Fruit fly (Drosophila melanogaster) whole organism, embryonic: Measurements from ENCODE around the gene CG12194.

Experiments used
- ATbp ChIP-seq: fragments of 200-800 bp; sonication (Bioruptor generic); optimal IDR thresholded peaks from 2 replicates; lab custom pipeline; 2017; ENCODE audit warnings: missing biosample characterization, mild to moderate bottlenecking, missing genetic modification characterization, missing genetic modification reagents
- CG10147 ChIP-seq: fragments of 200-800 bp; sonication (Bioruptor generic); optimal IDR thresholded peaks from 2 replicates; lab custom pipeline; 2019; ENCODE audit warnings: missing biosample characterization, mild to moderate bottlenecking, missing genetic modification characterization, moderate library complexity
- CG11085 ChIP-seq: fragments of 200-800 bp; sonication (Bioruptor generic); IDR thresholded peaks from 2 replicates; pipeline ENCODE4 v1.3.6; 2022; ENCODE audit warnings: missing biosample characterization, missing genetic modification characterization
- CG11247 ChIP-seq: fragments of 200-800 bp; sonication (Bioruptor generic); IDR thresholded peaks from 2 replicates; pipeline ENCODE4 v1.3.6; 2022; ENCODE audit warnings: missing biosample characterization, missing genetic modification characterization
- CG11696 ChIP-seq: fragments of 200-800 bp; sonication (Bioruptor generic); IDR thresholded peaks from 2 replicates; pipeline ENCODE4 v1.3.6; 2022; ENCODE audit warnings: missing biosample characterization, missing genetic modification characterization
- CG12942 ChIP-seq: fragments of 200-800 bp; sonication (Bioruptor generic); optimal IDR thresholded peaks from 3 replicates; lab custom pipeline; 2016; ENCODE audit warnings: missing biosample characterization, missing genetic modification characterization
- CG13894 ChIP-seq: fragments of 200-800 bp; sonication (Bioruptor generic); optimal IDR thresholded peaks from 3 replicates; lab custom pipeline; 2018; ENCODE audit warnings: missing biosample characterization, mild to moderate bottlenecking, missing genetic modification characterization, moderate library complexity
- CG14667 ChIP-seq: fragments of 200-800 bp; sonication (Bioruptor generic); IDR thresholded peaks from 2 replicates; pipeline ENCODE4 v1.3.6; 2022; ENCODE audit warnings: missing biosample characterization, missing genetic modification characterization
- CG14965 ChIP-seq: fragments of 200-800 bp; sonication (Bioruptor generic); optimal IDR thresholded peaks from 2 replicates; lab custom pipeline; 2016; ENCODE audit warnings: missing biosample characterization, missing genetic modification characterization, borderline replicate concordance
- CG16815 ChIP-seq: fragments of 200-800 bp; sonication (Bioruptor generic); optimal IDR thresholded peaks from 3 replicates; lab custom pipeline; 2017; ENCODE audit warnings: missing biosample characterization, mild to moderate bottlenecking, missing genetic modification characterization
- CG17912 ChIP-seq: fragments of 200-800 bp; sonication (Bioruptor generic); optimal IDR thresholded peaks from 2 replicates; lab custom pipeline; 2018; ENCODE audit warnings: missing biosample characterization, mild to moderate bottlenecking, missing genetic modification characterization
- CG2202 ChIP-seq: fragments of 200-800 bp; sonication (Bioruptor generic); optimal IDR thresholded peaks from 2 replicates; lab custom pipeline; 2018; ENCODE audit warnings: missing biosample characterization, mild to moderate bottlenecking, missing genetic modification characterization
- CG33557 ChIP-seq: fragments of 200-800 bp; sonication (Bioruptor generic); optimal IDR thresholded peaks from 2 replicates; lab custom pipeline; 2019; ENCODE audit warnings: missing biosample characterization, mild to moderate bottlenecking, missing genetic modification characterization, moderate library complexity
- CG4328 ChIP-seq: fragments of 200-800 bp; sonication (Bioruptor generic); optimal IDR thresholded peaks from 3 replicates; lab custom pipeline; 2017; ENCODE audit warnings: missing biosample characterization, missing genetic modification reagents, missing genetic modification characterization
- CG4360 ChIP-seq: fragments of 200-800 bp; sonication (Bioruptor generic); IDR thresholded peaks from 2 replicates; pipeline ENCODE4 v1.3.6; 2022; ENCODE audit warnings: missing biosample characterization, missing genetic modification characterization
- CG4730 ChIP-seq: fragments of 200-800 bp; sonication (Bioruptor generic); IDR thresholded peaks from 2 replicates; pipeline ENCODE4 v1.3.6; 2022; ENCODE audit warnings: missing biosample characterization, missing genetic modification characterization
- CG5245 ChIP-seq: fragments of 200-800 bp; sonication (Bioruptor generic); optimal IDR thresholded peaks from 3 replicates; lab custom pipeline; 2016; ENCODE audit warnings: missing biosample characterization, missing genetic modification characterization
- CG7745 ChIP-seq: fragments of 200-800 bp; sonication (Bioruptor generic); optimal IDR thresholded peaks from 2 replicates; lab custom pipeline; 2018; ENCODE audit warnings: missing biosample characterization, mild to moderate bottlenecking, missing genetic modification characterization, moderate library complexity
- CG8388 ChIP-seq: fragments of 200-800 bp; sonication (Bioruptor generic); optimal IDR thresholded peaks from 2 replicates; lab custom pipeline; 2019; ENCODE audit warnings: missing biosample characterization, mild to moderate bottlenecking, missing genetic modification characterization, moderate library complexity
- CG9817 ChIP-seq: fragments of 200-800 bp; sonication (Bioruptor generic); optimal IDR thresholded peaks from 2 replicates; lab custom pipeline; 2018; ENCODE audit warnings: missing biosample characterization, mild to moderate bottlenecking, missing genetic modification characterization, moderate library complexity
- Camta ChIP-seq: fragments of 200-800 bp; sonication (Bioruptor generic); optimal IDR thresholded peaks from 2 replicates; lab custom pipeline; 2016; ENCODE audit warnings: missing biosample characterization, missing genetic modification characterization
- Deaf1 ChIP-seq: fragments of 200-800 bp; optimal IDR thresholded peaks from 3 replicates; lab custom pipeline; 2019; ENCODE audit warnings: missing biosample characterization, mild to moderate bottlenecking, missing genetic modification characterization, moderate library complexity
- Dfd ChIP-seq, 2 experiments: fragments of >200 bp; optimal IDR thresholded peaks; 2 replicates each; lab custom pipeline; 2017; ENCODE audit warnings: missing biosample characterization in 2 of 2, missing genetic modification characterization in 2 of 2
- Dref ChIP-seq: fragments of 200-800 bp; sonication (Bioruptor generic); IDR thresholded peaks from 2 replicates; pipeline ENCODE4 v1.3.6; 2022; ENCODE audit warnings: missing biosample characterization, missing genetic modification characterization
- HLH54F ChIP-seq: fragments of 200-800 bp; sonication (Bioruptor generic); optimal IDR thresholded peaks from 3 replicates; lab custom pipeline; 2016; ENCODE audit warnings: missing biosample characterization, missing genetic modification characterization
- Mrtf ChIP-seq: fragments of 200-800 bp; sonication (Bioruptor generic); IDR thresholded peaks from 3 replicates; pipeline ENCODE4 v1.3.6; 2022; ENCODE audit warnings: missing biosample characterization, missing genetic modification characterization
- Stat92E ChIP-seq, 3 experiments: fragments of >200 bp in 2 of 3; fragments of 200-800 bp in 1 of 3; sonication (Bioruptor generic) in 1 of 3; optimal IDR thresholded peaks; 2 replicates each; lab custom pipeline; 2017 to 2019; ENCODE audit warnings: missing biosample characterization in 3 of 3, missing genetic modification characterization in 3 of 3, mild to moderate bottlenecking in 1 of 3, moderate library complexity in 1 of 3
- Taf1 ChIP-seq: fragments of 200-800 bp; sonication (Bioruptor generic); IDR thresholded peaks from 2 replicates; pipeline ENCODE4 v1.3.6; 2022; ENCODE audit warnings: missing biosample characterization, missing genetic modification characterization
- croc ChIP-seq: fragments of 200-800 bp; sonication (Bioruptor generic); conservative IDR thresholded peaks from 3 replicates; pipeline ENCODE4 v1.3.6; 2022; ENCODE audit warnings: missing biosample characterization, missing genetic modification characterization
- exex ChIP-seq: fragments of 200-800 bp; sonication (Bioruptor generic); optimal IDR thresholded peaks from 4 replicates; lab custom pipeline; 2018; ENCODE audit warnings: missing biosample characterization, mild to moderate bottlenecking, missing genetic modification characterization, moderate library complexity
- eyg ChIP-seq: fragments of 200-800 bp; sonication (Bioruptor generic); optimal IDR thresholded peaks from 3 replicates; lab custom pipeline; 2016; ENCODE audit warnings: missing biosample characterization, missing genetic modification characterization
- fd64A ChIP-seq: fragments of 200-800 bp; sonication (Bioruptor generic); optimal IDR thresholded peaks from 3 replicates; lab custom pipeline; 2018; ENCODE audit warnings: missing biosample characterization, mild to moderate bottlenecking, missing genetic modification characterization
- gcm ChIP-seq: fragments of 200-800 bp; sonication (Bioruptor generic); optimal IDR thresholded peaks from 2 replicates; lab custom pipeline; 2019; ENCODE audit warnings: missing biosample characterization, mild to moderate bottlenecking, missing genetic modification characterization, moderate library complexity
- gcm2 ChIP-seq: fragments of 200-800 bp; sonication (Bioruptor generic); optimal IDR thresholded peaks from 2 replicates; lab custom pipeline; 2016; ENCODE audit warnings: missing biosample characterization, missing genetic modification characterization
- gsb-n ChIP-seq: fragments of 200-800 bp; sonication (Bioruptor generic); optimal IDR thresholded peaks from 3 replicates; lab custom pipeline; 2018; ENCODE audit warnings: missing biosample characterization, mild to moderate bottlenecking, missing genetic modification characterization
- hbn ChIP-seq: fragments of 200-800 bp; sonication (Bioruptor generic); IDR thresholded peaks from 2 replicates; pipeline ENCODE4 v1.3.6; 2022; ENCODE audit warnings: missing biosample characterization, missing genetic modification characterization; ENCODE audit not compliant: partially characterized antibody
- jumu ChIP-seq: fragments of 200-800 bp; sonication (Bioruptor generic); optimal IDR thresholded peaks from 3 replicates; lab custom pipeline; 2016; ENCODE audit warnings: missing biosample characterization, missing genetic modification characterization
- kni ChIP-seq: fragments of 200-800 bp; sonication (Bioruptor generic); optimal IDR thresholded peaks from 3 replicates; lab custom pipeline; 2017; ENCODE audit warnings: mild to moderate bottlenecking, missing biosample characterization, missing genetic modification reagents, missing genetic modification characterization
- prd ChIP-seq, 3 experiments: fragments of >200 bp in 2 of 3; fragments of 200-800 bp in 1 of 3; sonication (Bioruptor generic) in 1 of 3; optimal IDR thresholded peaks in 2 of 3; IDR thresholded peaks in 1 of 3; 2 replicates in 2 of 3; 3 replicates in 1 of 3; pipeline versions ENCODE4 v1.3.6 to Lab custom; 2017 to 2022; ENCODE audit warnings: missing biosample characterization in 1 of 3, missing genetic modification characterization in 1 of 3
- repo ChIP-seq: fragments of 200-800 bp; sonication (Bioruptor generic); optimal IDR thresholded peaks from 2 replicates; lab custom pipeline; 2016; ENCODE audit warnings: missing biosample characterization, missing genetic modification characterization
- rib ChIP-seq: fragments of 200-800 bp; sonication (Bioruptor generic); IDR thresholded peaks from 2 replicates; pipeline ENCODE4 v1.3.6; 2022; ENCODE audit warnings: missing biosample characterization, missing genetic modification characterization
- sd ChIP-seq: fragments of 200-800 bp; sonication (Bioruptor generic); optimal IDR thresholded peaks from 3 replicates; lab custom pipeline; 2018; ENCODE audit warnings: missing biosample characterization, mild to moderate bottlenecking, missing genetic modification characterization, moderate library complexity
- seq ChIP-seq: fragments of 200-800 bp; sonication (Bioruptor generic); IDR thresholded peaks from 2 replicates; pipeline ENCODE4 v1.3.6; 2022; ENCODE audit warnings: missing biosample characterization, missing genetic modification characterization
- stc ChIP-seq: fragments of 200-800 bp; sonication (Bioruptor generic); IDR thresholded peaks from 2 replicates; pipeline ENCODE4 v1.3.6; 2022; ENCODE audit warnings: missing biosample characterization, missing genetic modification characterization
- tup ChIP-seq: fragments of 200-800 bp; sonication (Bioruptor generic); optimal IDR thresholded peaks from 2 replicates; lab custom pipeline; 2016; ENCODE audit warnings: missing biosample characterization, mild to moderate bottlenecking, missing genetic modification characterization, moderate library complexity
- vfl ChIP-seq: fragments of 200-800 bp; sonication (Bioruptor generic); optimal IDR thresholded peaks from 2 replicates; lab custom pipeline; 2016; ENCODE audit warnings: missing biosample characterization, missing genetic modification characterization
- vnd ChIP-seq: fragments of 200-800 bp; sonication (Bioruptor generic); IDR thresholded peaks from 3 replicates; pipeline ENCODE4 v1.3.6; 2022; ENCODE audit warnings: missing biosample characterization, missing genetic modification characterization; ENCODE audit not compliant: partially characterized antibody
- vvl ChIP-seq: fragments of 200-800 bp; sonication (Bioruptor generic); IDR thresholded peaks from 2 replicates; pipeline ENCODE4 v1.3.6; 2022; ENCODE audit warnings: missing biosample characterization, missing genetic modification characterization
- wor ChIP-seq: fragments of 200-800 bp; sonication (Bioruptor generic); IDR thresholded peaks from 2 replicates; pipeline ENCODE4 v1.3.6; 2022; ENCODE audit warnings: missing biosample characterization, missing genetic modification characterization

The CG12194 gene

DNA sequence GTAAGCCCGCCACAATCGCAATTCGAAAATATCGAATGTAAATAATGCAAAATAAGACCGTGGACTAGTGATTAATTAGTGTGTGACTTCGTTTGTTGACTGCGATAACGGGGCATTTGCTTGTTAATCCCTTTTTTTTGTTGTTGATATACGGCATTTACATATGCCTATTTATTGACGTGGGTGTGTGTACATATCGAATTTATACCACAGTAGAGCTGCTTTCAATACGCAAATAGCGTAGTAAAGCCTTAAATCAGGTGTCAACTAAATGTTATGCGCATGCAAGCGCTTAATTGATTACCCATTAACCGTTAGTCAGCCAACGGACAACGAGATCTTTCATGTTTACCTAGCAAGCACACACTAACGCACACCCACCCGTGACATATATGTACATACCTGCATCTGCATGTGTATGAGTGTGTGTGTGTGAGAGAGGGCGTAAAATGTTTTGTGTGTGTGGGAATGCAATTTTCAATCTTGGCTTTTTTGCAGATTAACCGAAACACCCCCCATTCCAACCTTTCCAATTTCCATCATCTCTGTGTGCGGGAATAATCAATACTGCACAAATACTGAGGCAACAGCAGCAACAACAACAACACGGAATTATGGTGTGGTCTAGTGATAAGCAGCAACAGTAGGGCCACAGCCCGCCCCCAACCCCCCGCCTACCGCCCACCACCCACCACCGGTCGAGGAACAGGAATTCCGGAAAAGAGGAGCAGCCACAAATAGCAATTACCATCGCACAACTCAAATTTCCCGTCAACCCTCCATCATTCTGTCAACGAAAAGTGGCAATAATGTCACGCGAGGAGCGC, 560 bp downstream of the CG12194 start (continued):
- TF ChIP-seq CG14965 (GFP tag; lab: Kevin White, UChicago) (no peak), Taf1 (GFP tag; lab: Robert Waterston, UW) (no peak), HLH54F (no peak), Dref (no peak), seq (GFP tag; lab: Robert Waterston, UW) (no peak; the same call in 1 of the 2 replicates), CG5245 (GFP tag; lab: Kevin White, UChicago) (no peak), croc (GFP tag; lab: Robert Waterston, UW) (no peak), vfl (GFP tag; lab: Kevin White, UChicago) (no peak), Stat92E (GFP tag; optimal IDR thresholded peaks at IDR 0.05; lab: Kevin White, UChicago) (no peak), Deaf1 (no peak), gcm (GFP tag; lab: Kevin White, UChicago) (no peak), Mrtf (GFP tag; lab: Robert Waterston, UW) (no peak; the same call in 2 of the 3 replicates), vnd (GFP tag; lab: Robert Waterston, UW) (no peak), CG10147 (no peak), CG12942 (GFP tag; lab: Kevin White, UChicago) (no peak), wor (GFP tag; lab: Robert Waterston, UW) (no peak), CG7745 (tag; lab: Kevin White, UChicago) (no peak), fd64A (peak; percentile 92), Dfd (GFP tag; optimal IDR thresholded peaks at IDR 0.05; lab: Kevin White, UChicago) (no peak), CG11696 (GFP tag; lab: Robert Waterston, UW) (no peak), CG4328 (GFP tag; lab: Kevin White, UChicago) (no peak), gcm2 (GFP tag; lab: Kevin White, UChicago) (no peak), stc (GFP tag; lab: Robert Waterston, UW) (peak; percentile 31; the same call in 1 of the 2 replicates), tup (GFP tag; lab: Kevin White, UChicago) (peak; percentile 3), exex (tag; lab: Kevin White, UChicago) (peak; percentile 22), CG9817 (tag; lab: Kevin White, UChicago) (no peak), CG17912 (GFP tag; lab: Kevin White, UChicago) (peak; percentile 15), jumu (no peak), CG33557 (GFP tag; lab: Kevin White, UChicago) (peak; percentile 44), eyg (GFP tag; lab: Kevin White, UChicago) (no peak), CG16815 (no peak), CG2202 (peak; percentile 37), kni (GFP tag; lab: Kevin White, UChicago) (peak; percentile 87), prd (optimal IDR thresholded peaks at IDR 0.05; lab: Kevin White, UChicago) (no peak), prd (GFP tag; IDR thresholded peaks at IDR 0.05; lab: Robert Waterston, UW) (no peak), sd (tag; lab: Kevin White, UChicago) (no peak), CG4360 (GFP tag; lab: Robert Waterston, UW) (peak; percentile 69), rib (GFP tag; lab: Robert Waterston, UW) (no peak), ATbp (GFP tag; lab: Kevin White, UChicago) (peak; percentile 60), CG11247 (GFP tag; lab: Robert Waterston, UW) (no peak), CG4730 (GFP tag; lab: Robert Waterston, UW) (no peak), CG13894 (tag; lab: Kevin White, UChicago) (no peak), gsb-n (tag; lab: Kevin White, UChicago) (peak; percentile 15), CG14667 (no peak), repo (GFP tag; lab: Kevin White, UChicago) (peak; percentile 40), hbn (no peak), CG11085 (no peak), CG8388 (GFP tag; lab: Kevin White, UChicago) (peak; percentile 33), Camta (GFP tag; lab: Kevin White, UChicago) (no peak), vvl (GFP tag; lab: Robert Waterston, UW) (no peak)
